Fruit fly (Drosophila melanogaster) whole organism, embryonic: Measurements from ENCODE around the gene CG45545.

ENCODE experiments used
- B-H2 ChIP-seq: fragments of 200-800 bp; sonication (Bioruptor generic); optimal IDR thresholded peaks from 2 replicates; lab custom pipeline; 2018; ENCODE audit warnings: missing biosample characterization, mild to moderate bottlenecking, missing genetic modification characterization
- CG11695 ChIP-seq: fragments of 200-800 bp; sonication (Bioruptor generic); IDR thresholded peaks from 3 replicates; pipeline ENCODE4 v1.3.6; 2022; ENCODE audit warnings: missing biosample characterization, missing genetic modification characterization
- CG14014 ChIP-seq: fragments of 200-800 bp; sonication (Bioruptor generic); IDR thresholded peaks from 2 replicates; pipeline ENCODE4 v1.3.6; 2022; ENCODE audit warnings: missing biosample characterization, missing genetic modification characterization
- CG14667 ChIP-seq: fragments of 200-800 bp; sonication (Bioruptor generic); IDR thresholded peaks from 2 replicates; pipeline ENCODE4 v1.3.6; 2022; ENCODE audit warnings: missing biosample characterization, missing genetic modification characterization
- CG15514 ChIP-seq: fragments of 200-800 bp; sonication (Bioruptor generic); optimal IDR thresholded peaks from 3 replicates; lab custom pipeline; 2017; ENCODE audit warnings: missing biosample characterization, missing genetic modification characterization, mild to moderate bottlenecking, moderate library complexity, missing genetic modification reagents
- CG1603 ChIP-seq: fragments of 200-800 bp; sonication (Bioruptor generic); optimal IDR thresholded peaks from 2 replicates; lab custom pipeline; 2019; ENCODE audit warnings: missing biosample characterization, mild to moderate bottlenecking, missing genetic modification characterization, moderate library complexity
- CG2129 ChIP-seq: fragments of 200-800 bp; sonication (Bioruptor generic); IDR thresholded peaks from 2 replicates; pipeline ENCODE4 v1.3.6; 2022; ENCODE audit warnings: missing biosample characterization, missing genetic modification characterization; ENCODE audit not compliant: partially characterized antibody
- CG34376 ChIP-seq: fragments of 200-800 bp; sonication (Bioruptor generic); optimal IDR thresholded peaks from 2 replicates; lab custom pipeline; 2018; ENCODE audit warnings: missing biosample characterization, mild to moderate bottlenecking, missing genetic modification characterization
- CG3838 ChIP-seq: fragments of 200-800 bp; sonication (Bioruptor generic); optimal IDR thresholded peaks from 3 replicates; lab custom pipeline; 2016; ENCODE audit warnings: missing biosample characterization, missing genetic modification characterization
- CG3995 ChIP-seq: fragments of 200-800 bp; sonication (Bioruptor generic); optimal IDR thresholded peaks from 3 replicates; lab custom pipeline; 2016; ENCODE audit warnings: missing biosample characterization, missing genetic modification characterization
- CG6854 ChIP-seq: fragments of 200-800 bp; sonication (Bioruptor generic); optimal IDR thresholded peaks from 3 replicates; lab custom pipeline; 2017; ENCODE audit warnings: missing biosample characterization, mild to moderate bottlenecking, missing genetic modification characterization
- CG9437 ChIP-seq: fragments of 200-800 bp; sonication (Bioruptor generic); optimal IDR thresholded peaks from 2 replicates; lab custom pipeline; 2018; ENCODE audit warnings: missing biosample characterization, mild to moderate bottlenecking, missing genetic modification characterization
- CG9727 ChIP-seq: fragments of 200-800 bp; sonication (Bioruptor generic); optimal IDR thresholded peaks from 3 replicates; lab custom pipeline; 2017; ENCODE audit warnings: missing biosample characterization, mild to moderate bottlenecking, missing genetic modification characterization
- CG9797 ChIP-seq: fragments of 200-800 bp; sonication (Bioruptor generic); optimal IDR thresholded peaks from 3 replicates; lab custom pipeline; 2018; ENCODE audit warnings: missing biosample characterization, mild to moderate bottlenecking, missing genetic modification characterization
- CkIIα-i1 ChIP-seq: fragments of 200-800 bp; sonication (Bioruptor generic); IDR thresholded peaks from 2 replicates; pipeline ENCODE4 v1.3.6; 2022; ENCODE audit warnings: missing biosample characterization, missing genetic modification characterization
- Dref ChIP-seq: fragments of 200-800 bp; sonication (Bioruptor generic); IDR thresholded peaks from 2 replicates; pipeline ENCODE4 v1.3.6; 2022; ENCODE audit warnings: missing biosample characterization, missing genetic modification characterization
- Ets65A ChIP-seq: fragments of 200-800 bp; sonication (Bioruptor generic); peaks from one replicate; lab custom pipeline; 2016; ENCODE audit warnings: missing biosample characterization, missing genetic modification characterization
- HLHmδ ChIP-seq: fragments of 200-800 bp; sonication (Bioruptor generic); optimal IDR thresholded peaks from 2 replicates; lab custom pipeline; 2018; ENCODE audit warnings: missing biosample characterization, mild to moderate bottlenecking, missing genetic modification characterization, moderate library complexity
- Hmr ChIP-seq: fragments of 200-800 bp; sonication (Bioruptor generic); optimal IDR thresholded peaks from 3 replicates; lab custom pipeline; 2017; ENCODE audit warnings: mild to moderate bottlenecking, missing biosample characterization, missing genetic modification reagents, missing genetic modification characterization
- Kr ChIP-seq: fragments of 200-800 bp; sonication (Bioruptor generic); optimal IDR thresholded peaks from 2 replicates; lab custom pipeline; 2017; ENCODE audit warnings: missing biosample characterization, mild to moderate bottlenecking, missing genetic modification characterization
- MBD-R2 ChIP-seq: fragments of 200-800 bp; sonication (Bioruptor generic); IDR thresholded peaks from 2 replicates; pipeline ENCODE4 v1.3.6; 2022; ENCODE audit warnings: missing biosample characterization, missing genetic modification characterization
- Pdp1 ChIP-seq, 2 experiments: fragments of 200-800 bp; sonication (Bioruptor generic); optimal IDR thresholded peaks; 3 replicates each; lab custom pipeline; 2016; ENCODE audit warnings: missing biosample characterization in 2 of 2, missing genetic modification characterization in 2 of 2, mild to moderate bottlenecking in 1 of 2, moderate library complexity in 1 of 2
- exex ChIP-seq: fragments of 200-800 bp; sonication (Bioruptor generic); optimal IDR thresholded peaks from 4 replicates; lab custom pipeline; 2018; ENCODE audit warnings: missing biosample characterization, mild to moderate bottlenecking, missing genetic modification characterization, moderate library complexity
- fd64A ChIP-seq: fragments of 200-800 bp; sonication (Bioruptor generic); optimal IDR thresholded peaks from 3 replicates; lab custom pipeline; 2018; ENCODE audit warnings: missing biosample characterization, mild to moderate bottlenecking, missing genetic modification characterization
- grn ChIP-seq: fragments of 200-800 bp; sonication (Bioruptor generic); optimal IDR thresholded peaks from 3 replicates; lab custom pipeline; 2017; ENCODE audit warnings: missing biosample characterization, missing genetic modification characterization
- ham ChIP-seq: fragments of 200-800 bp; sonication (Bioruptor generic); IDR thresholded peaks from 2 replicates; pipeline ENCODE4 v1.3.6; 2022; ENCODE audit warnings: missing biosample characterization, missing genetic modification characterization
- jigr1 ChIP-seq: fragments of 200-800 bp; sonication (Bioruptor generic); IDR thresholded peaks from 3 replicates; pipeline ENCODE4 v1.3.6; 2022; ENCODE audit warnings: missing biosample characterization, missing genetic modification characterization
- mirr ChIP-seq: fragments of 200-800 bp; sonication (Bioruptor generic); optimal IDR thresholded peaks from 3 replicates; lab custom pipeline; 2018; ENCODE audit warnings: missing biosample characterization, mild to moderate bottlenecking, missing genetic modification characterization
- org-1 ChIP-seq: fragments of 200-800 bp; sonication (Bioruptor generic); optimal IDR thresholded peaks from 2 replicates; lab custom pipeline; 2017; ENCODE audit warnings: missing biosample characterization, missing genetic modification characterization
- ranshi ChIP-seq: fragments of 200-800 bp; sonication (Bioruptor generic); IDR thresholded peaks from 2 replicates; pipeline ENCODE4 v1.3.6; 2022; ENCODE audit warnings: missing biosample characterization, missing genetic modification characterization
- sd ChIP-seq: fragments of 200-800 bp; sonication (Bioruptor generic); optimal IDR thresholded peaks from 3 replicates; lab custom pipeline; 2018; ENCODE audit warnings: missing biosample characterization, mild to moderate bottlenecking, missing genetic modification characterization, moderate library complexity
- slou ChIP-seq: fragments of 200-800 bp; sonication (Bioruptor generic); optimal IDR thresholded peaks from 3 replicates; lab custom pipeline; 2016; ENCODE audit warnings: missing biosample characterization, missing genetic modification characterization
- sna ChIP-seq: fragments of 200-800 bp; sonication (Bioruptor generic); IDR thresholded peaks from 2 replicates; pipeline ENCODE4 v1.3.6; 2022; ENCODE audit warnings: missing biosample characterization, missing genetic modification characterization; ENCODE audit not compliant: partially characterized antibody
- sug ChIP-seq: fragments of 200-800 bp; optimal IDR thresholded peaks from 2 replicates; lab custom pipeline; 2019; ENCODE audit warnings: missing biosample characterization, mild to moderate bottlenecking, missing genetic modification characterization, moderate library complexity
- tap ChIP-seq: fragments of 200-800 bp; optimal IDR thresholded peaks from 3 replicates; lab custom pipeline; 2019; ENCODE audit warnings: missing biosample characterization, mild to moderate bottlenecking, missing genetic modification characterization, moderate library complexity
- tx ChIP-seq: fragments of 200-800 bp; sonication (Bioruptor generic); optimal IDR thresholded peaks from 2 replicates; lab custom pipeline; 2016; ENCODE audit warnings: missing biosample characterization, missing genetic modification characterization

CG45545 gene

dm6 chr3R:7530184-7530821 lies 21.5 kb upstream of the CG45545 start, which contains the start of the genes Rtnl2 and alphaTub84D (continued):
- TF ChIP-seq CG3995 (GFP tag; lab: Kevin White, UChicago) (peak; percentile 7), CkIIα-i1 (no peak), CG1603 (tag; lab: Kevin White, UChicago) (peak; percentile 12), CG6854 (GFP tag; lab: Kevin White, UChicago) (no peak), CG9797 (GFP tag; lab: Kevin White, UChicago) (peak; percentile 66), CG14667 (GFP tag; lab: Robert Waterston, UW) (no peak), slou (no peak), fd64A (no peak), sna (GFP tag; lab: Robert Waterston, UW) (no peak), CG11695 (GFP tag; lab: Robert Waterston, UW) (no peak), HLHmδ (GFP tag; lab: Kevin White, UChicago) (no peak), jigr1 (GFP tag; lab: Robert Waterston, UW) (no peak), Kr (no peak), Dref (GFP tag; lab: Robert Waterston, UW) (peak; percentile 76)

- TF ChIP-seq ranshi (GFP tag; lab: Robert Waterston, UW) (no peak), CG3838 (GFP tag; lab: Kevin White, UChicago) (no peak), sug (peak; percentile 92), CG9437 (no peak), org-1 (GFP tag; lab: Kevin White, UChicago) (no peak), tap (no peak), exex (peak; percentile 79), Ets65A (GFP tag; lab: Kevin White, UChicago) (peak; percentile 23), MBD-R2 (GFP tag; lab: Robert Waterston, UW) (no peak), CG14014 (no peak)
Measured at dm6 chr3R:7535606-7536005, 16.2 kb upstream of the CG45545 start.

- TF ChIP-seq exex (peak; percentile 98), grn (GFP tag; lab: Kevin White, UChicago) (peak; percentile 40), tx (GFP tag; lab: Kevin White, UChicago) (no peak), CG15514 (peak; percentile 2), CG34376 (GFP tag; lab: Kevin White, UChicago) (peak; percentile 52), B-H2 (GFP tag; lab: Kevin White, UChicago) (peak; percentile 8), sd (tag; lab: Kevin White, UChicago) (peak; percentile 71), Pdp1 (GFP tag; optimal IDR thresholded peaks at IDR 0.05; lab: Kevin White, UChicago) (no peak), CG9727 (no peak), Hmr (GFP tag; lab: Kevin White, UChicago) (peak; percentile 1), sug (peak; percentile 53), mirr (GFP tag; lab: Kevin White, UChicago) (peak; percentile 51)
Measured at dm6 chr3R:7536281-7536680, 15.5 kb upstream of the CG45545 start, which contains the start of gene alpha-Est5. Gene alpha-Est5 (minus strand): TSS chr3R:7536390.

- TF ChIP-seq grn (GFP tag; lab: Kevin White, UChicago) (peak; percentile 39), sug (peak; percentile 36), ham (GFP tag; lab: Robert Waterston, UW) (no peak), CG2129 (GFP tag; lab: Robert Waterston, UW) (no peak), exex (peak; percentile 81), mirr (GFP tag; lab: Kevin White, UChicago) (peak; percentile 60)
Measured at dm6 chr3R:7538435-7538834, 13.4 kb upstream of the CG45545 start, which contains the start of gene alpha-Est4. Gene alpha-Est4 (minus strand): TSS chr3R:7538615.
